Worm (Caenorhabditis elegans): ENCODE measurements around the gene K05F6.4.
"Not testable (repeated sequence)": the region's sequence is repeated elsewhere in the genome, so short reads cannot be mapped to it uniquely, and the experiment has no call there.

Gene K05F6.4

ce11 chrII:1538589-1538988, 4.7 kb upstream of the K05F6.4 start, which contains the start of gene fbxb-44:
fbxb-44 (plus strand) TSS chrII:1538889.
- TF ChIP-seq tbx-2 (tag; optimal IDR thresholded peaks at IDR 0.05) (no peak), nhr-11 (tag; optimal IDR thresholded peaks at IDR 0.05) (no peak), elt-2 (tag; optimal IDR thresholded peaks at IDR 0.05) (no peak), nfya-1 (tag; optimal IDR thresholded peaks at IDR 0.05; ENCODE audit: insufficient read depth) (no peak), ceh-9 (tag; optimal IDR thresholded peaks at IDR 0.05) (no peak), elt-3 (tag; optimal IDR thresholded peaks at IDR 0.05) (no peak), nhr-12 (tag; optimal IDR thresholded peaks at IDR 0.05) (no peak), ceh-16 (tag; optimal IDR thresholded peaks at IDR 0.05) (no peak), egl-5 (tag; optimal IDR thresholded peaks at IDR 0.05) (no peak), unc-62 (GFP tag; optimal IDR thresholded peaks at IDR 0.05) (no peak), fkh-10 (GFP tag; optimal IDR thresholded peaks at IDR 0.05) (no peak), ztf-11 (tag; optimal IDR thresholded peaks at IDR 0.05) (no peak), egl-27 (tag; optimal IDR thresholded peaks at IDR 0.05) (no peak)

- not testable (repeated sequence) for TF ChIP-seq jun-1, daf-12, nhr-23 (tag; optimal IDR thresholded peaks at IDR 0.05)
Measured at ce11 chrII:1540628-1541027, 2.7 kb upstream of the K05F6.4 start, which contains the start of gene poml-4. poml-4 (plus strand) TSS chrII:1540928.

ce11 chrII:1545625-1546024, 2.3 kb downstream of the K05F6.4 start, which contains the start of gene K05F6.12:
K05F6.12 (plus strand) TSS chrII:1545925.
- TF ChIP-seq sea-2 (GFP tag; optimal IDR thresholded peaks at IDR 0.05) = no peak

ce11 chrII:1550501-1550900, 7.2 kb downstream of the K05F6.4 start, which contains the start of the genes fbxb-52 and fbxb-51:
fbxb-52 (minus strand) TSS chrII:1550601.
fbxb-51 (plus strand) TSS chrII:1550712.
- TF ChIP-seq nhr-67 (tag; optimal IDR thresholded peaks at IDR 0.05) = no peak
- no peak for TF ChIP-seq nhr-43 (tag; optimal IDR thresholded peaks at IDR 0.05; ENCODE audit: poor library complexity, severe bottlenecking)
- TF ChIP-seq ceh-16 (tag; optimal IDR thresholded peaks at IDR 0.05) = no peak
- no peak for TF ChIP-seq lsy-12 (tag; optimal IDR thresholded peaks at IDR 0.05)
- TF ChIP-seq unc-62 (GFP tag; optimal IDR thresholded peaks at IDR 0.05) = no peak

ce11 chrII:1556217-1556616, 12.9 kb downstream of the K05F6.4 start, which contains the start of the genes fbxb-54 and fbxb-50:
fbxb-54 (minus strand) TSS chrII:1556317.
fbxb-50 (plus strand) TSS chrII:1556443.
- not testable (repeated sequence) for TF ChIP-seq fkh-10 (GFP tag; optimal IDR thresholded peaks at IDR 0.05); ceh-9 (tag; optimal IDR thresholded peaks at IDR 0.05); ceh-82 (tag; optimal IDR thresholded peaks at IDR 0.05)

- TF ChIP-seq nhr-23 (tag; optimal IDR thresholded peaks at IDR 0.05) (no peak), nfya-1 (tag; optimal IDR thresholded peaks at IDR 0.05; ENCODE audit: insufficient read depth) (no peak), pqm-1 (tag; optimal IDR thresholded peaks at IDR 0.05) (no peak), ztf-4 (tag; optimal IDR thresholded peaks at IDR 0.05) (no peak), pha-4 (tag; optimal IDR thresholded peaks at IDR 0.05) (no peak), ZK546.5 (tag; optimal IDR thresholded peaks at IDR 0.05) (no peak), tbx-2 (tag; optimal IDR thresholded peaks at IDR 0.05) (no peak), elt-1 (tag; optimal IDR thresholded peaks at IDR 0.05) (no peak), ceh-28 (tag; optimal IDR thresholded peaks at IDR 0.05) (no peak)
Measured at ce11 chrII:1560839-1561238, 17.6 kb downstream of the K05F6.4 start.

- TF ChIP-seq pha-4 (tag; optimal IDR thresholded peaks at IDR 0.05) = no peak
- no peak for TF ChIP-seq nhr-43 (tag; optimal IDR thresholded peaks at IDR 0.05; ENCODE audit: poor library complexity, severe bottlenecking)
- no peak for TF ChIP-seq egl-5 (tag; optimal IDR thresholded peaks at IDR 0.05)
- no peak for TF ChIP-seq nhr-237 (tag; optimal IDR thresholded peaks at IDR 0.05)
- TF ChIP-seq jun-1 (tag; optimal IDR thresholded peaks at IDR 0.05) = no peak
- TF ChIP-seq zag-1 (tag; optimal IDR thresholded peaks at IDR 0.05) = no peak
- TF ChIP-seq fos-1 (tag; optimal IDR thresholded peaks at IDR 0.05) = no peak
- no peak for TF ChIP-seq ztf-11 (tag; optimal IDR thresholded peaks at IDR 0.05)
- TF ChIP-seq eor-1 (tag; optimal IDR thresholded peaks at IDR 0.05) = no peak
- no peak for TF ChIP-seq elt-2 (tag; optimal IDR thresholded peaks at IDR 0.05)
- no peak for TF ChIP-seq aly-2 (tag; optimal IDR thresholded peaks at IDR 0.05)
- TF ChIP-seq nhr-76 (tag; optimal IDR thresholded peaks at IDR 0.05) = no peak
- TF ChIP-seq skn-1 (tag; optimal IDR thresholded peaks at IDR 0.05) = no peak
- TF ChIP-seq ceh-82 (tag; optimal IDR thresholded peaks at IDR 0.05) = no peak
- TF ChIP-seq unc-39 (tag; optimal IDR thresholded peaks at IDR 0.05) = no peak
- TF ChIP-seq elt-1 (tag; optimal IDR thresholded peaks at IDR 0.05) = no peak
Measured at ce11 chrII:1561863-1562262, 18.6 kb downstream of the K05F6.4 start, which contains the start of gene K05F6.14. K05F6.14 (plus strand) TSS chrII:1562163.

Data from whole organism, L3 larva.